Fruit fly (Drosophila melanogaster) whole organism, prepupa: ENCODE data around the gene Sems.

ENCODE experiments used
- Blimp-1 ChIP-seq: fragments of 200-800 bp; sonication (Bioruptor generic); optimal IDR thresholded peaks from 3 replicates; lab custom pipeline; 2017; ENCODE audit warnings: missing biosample characterization, missing genetic modification characterization, mild to moderate bottlenecking, moderate library complexity, missing genetic modification reagents
- CG10631 ChIP-seq: fragments of 200-800 bp; sonication (Bioruptor generic); optimal IDR thresholded peaks from 2 replicates; lab custom pipeline; 2016; ENCODE audit warnings: missing biosample characterization, missing genetic modification characterization
- CG10669 ChIP-seq: fragments of 200-800 bp; sonication (Bioruptor generic); optimal IDR thresholded peaks from 3 replicates; lab custom pipeline; 2018; ENCODE audit warnings: missing biosample characterization, mild to moderate bottlenecking, missing genetic modification characterization, moderate library complexity
- CG11762 ChIP-seq: fragments of 200-800 bp; sonication (Bioruptor generic); optimal IDR thresholded peaks from 3 replicates; lab custom pipeline; 2016; ENCODE audit warnings: missing biosample characterization, missing genetic modification characterization; ENCODE audit not compliant: insufficient read depth
- CG11902 ChIP-seq: fragments of 200-800 bp; sonication (Bioruptor generic); optimal IDR thresholded peaks from 3 replicates; lab custom pipeline; 2016; ENCODE audit warnings: missing biosample characterization, missing genetic modification characterization
- CG15336 ChIP-seq: fragments of 200-800 bp; sonication (Bioruptor generic); IDR thresholded peaks from 2 replicates; pipeline ENCODE4 v1.3.6; 2022; ENCODE audit warnings: missing biosample characterization, missing genetic modification characterization
- CG16779 ChIP-seq: fragments of 200-800 bp; sonication (Bioruptor generic); optimal IDR thresholded peaks from 3 replicates; lab custom pipeline; 2017; ENCODE audit warnings: missing biosample characterization, mild to moderate bottlenecking, missing genetic modification characterization
- CG3032 ChIP-seq: fragments of 200-800 bp; optimal IDR thresholded peaks from 2 replicates; lab custom pipeline; 2019; ENCODE audit warnings: missing biosample characterization, mild to moderate bottlenecking, missing genetic modification characterization, moderate library complexity
- CG31627 ChIP-seq: fragments of 200-800 bp; sonication (Bioruptor generic); optimal IDR thresholded peaks from 3 replicates; lab custom pipeline; 2016; ENCODE audit warnings: missing biosample characterization, missing genetic modification characterization
- CG32006 ChIP-seq: fragments of 200-800 bp; sonication (Bioruptor generic); optimal IDR thresholded peaks from 3 replicates; lab custom pipeline; 2017; ENCODE audit warnings: missing biosample characterization, mild to moderate bottlenecking, missing genetic modification characterization
- CG3919 ChIP-seq: fragments of 200-800 bp; sonication (Bioruptor generic); optimal IDR thresholded peaks from 3 replicates; lab custom pipeline; 2016; ENCODE audit warnings: missing biosample characterization, missing genetic modification characterization
- CG6163 ChIP-seq: fragments of 200-800 bp; sonication (Bioruptor generic); IDR thresholded peaks from 3 replicates; pipeline ENCODE4 v1.3.6; 2022; ENCODE audit warnings: missing biosample characterization, missing genetic modification characterization
- CG6276 ChIP-seq: fragments of 200-800 bp; sonication (Bioruptor generic); optimal IDR thresholded peaks from 2 replicates; lab custom pipeline; 2017; ENCODE audit warnings: missing biosample characterization, mild to moderate bottlenecking, missing genetic modification characterization
- CG7368 ChIP-seq: fragments of 200-800 bp; sonication (Bioruptor generic); optimal IDR thresholded peaks from 3 replicates; lab custom pipeline; 2016; ENCODE audit warnings: missing biosample characterization, missing genetic modification characterization
- CG8119 ChIP-seq: fragments of 200-800 bp; sonication (Bioruptor generic); IDR thresholded peaks from 3 replicates; pipeline ENCODE4 v1.3.6; 2022; ENCODE audit warnings: missing biosample characterization, missing genetic modification characterization
- CG8319 ChIP-seq: fragments of 200-800 bp; sonication (Bioruptor generic); optimal IDR thresholded peaks from 3 replicates; lab custom pipeline; 2016; ENCODE audit warnings: missing biosample characterization, missing genetic modification characterization
- CG9139 ChIP-seq: fragments of 200-800 bp; sonication (Bioruptor generic); optimal IDR thresholded peaks from 3 replicates; lab custom pipeline; 2017; ENCODE audit warnings: missing biosample characterization, mild to moderate bottlenecking, missing genetic modification characterization
- Eip75B ChIP-seq: fragments of 200-800 bp; sonication (Bioruptor generic); optimal IDR thresholded peaks from 3 replicates; lab custom pipeline; 2016; ENCODE audit warnings: missing biosample characterization, missing genetic modification characterization
- Eip78C ChIP-seq: fragments of 200-800 bp; sonication (Bioruptor generic); peaks from one replicate; lab custom pipeline; 2016; ENCODE audit warnings: missing biosample characterization, missing genetic modification characterization
- Eip93F ChIP-seq: fragments of 200-800 bp; sonication (Bioruptor generic); optimal IDR thresholded peaks from 2 replicates; lab custom pipeline; 2016; ENCODE audit warnings: missing biosample characterization, mild to moderate bottlenecking, missing genetic modification characterization
- Ets21C ChIP-seq: fragments of 200-800 bp; sonication (Bioruptor generic); optimal IDR thresholded peaks from 3 replicates; lab custom pipeline; 2016; ENCODE audit warnings: missing biosample characterization, missing genetic modification characterization
- Ets96B ChIP-seq: fragments of 200-800 bp; optimal IDR thresholded peaks from 2 replicates; lab custom pipeline; 2019; ENCODE audit warnings: missing biosample characterization, mild to moderate bottlenecking, missing genetic modification characterization, moderate library complexity
- Gug ChIP-seq: fragments of 200-800 bp; sonication (Bioruptor generic); IDR thresholded peaks from 2 replicates; pipeline ENCODE4 v1.3.6; 2022; ENCODE audit warnings: missing biosample characterization, missing genetic modification characterization
- Hr39 ChIP-seq: fragments of 200-800 bp; sonication (Bioruptor generic); optimal IDR thresholded peaks from 2 replicates; lab custom pipeline; 2016; ENCODE audit warnings: missing biosample characterization, missing genetic modification characterization
- Lpt ChIP-seq: fragments of 200-800 bp; sonication (Bioruptor generic); optimal IDR thresholded peaks from 3 replicates; lab custom pipeline; 2016; ENCODE audit warnings: missing biosample characterization, missing genetic modification characterization
- Met ChIP-seq: fragments of 200-800 bp; sonication (Bioruptor generic); optimal IDR thresholded peaks from 3 replicates; lab custom pipeline; 2016; ENCODE audit warnings: missing biosample characterization, missing genetic modification characterization
- OdsH ChIP-seq: fragments of 200-800 bp; sonication (Bioruptor generic); optimal IDR thresholded peaks from 3 replicates; lab custom pipeline; 2016; ENCODE audit warnings: missing biosample characterization, missing genetic modification characterization
- Smox ChIP-seq: fragments of 200-800 bp; sonication (Bioruptor generic); optimal IDR thresholded peaks from 3 replicates; lab custom pipeline; 2016; ENCODE audit warnings: missing biosample characterization, missing genetic modification characterization
- Sox102F ChIP-seq: fragments of 200-800 bp; sonication (Bioruptor generic); optimal IDR thresholded peaks from 2 replicates; lab custom pipeline; 2016; ENCODE audit warnings: missing biosample characterization, mild to moderate bottlenecking, missing genetic modification characterization
- Sox14 ChIP-seq: fragments of 200-800 bp; sonication (Bioruptor generic); optimal IDR thresholded peaks from 3 replicates; lab custom pipeline; 2016; ENCODE audit warnings: missing biosample characterization, missing genetic modification characterization
- Sox15 ChIP-seq: fragments of 200-800 bp; sonication (Bioruptor generic); optimal IDR thresholded peaks from 3 replicates; lab custom pipeline; 2016; ENCODE audit warnings: missing biosample characterization, missing genetic modification characterization
- achi ChIP-seq: fragments of 200-800 bp; sonication (Bioruptor generic); optimal IDR thresholded peaks from 3 replicates; lab custom pipeline; 2016; ENCODE audit warnings: missing biosample characterization, missing genetic modification characterization
- acj6 ChIP-seq: fragments of 200-800 bp; sonication (Bioruptor generic); optimal IDR thresholded peaks from 3 replicates; lab custom pipeline; 2016; ENCODE audit warnings: missing biosample characterization, missing genetic modification characterization
- cyc ChIP-seq: fragments of 200-800 bp; sonication (Bioruptor generic); optimal IDR thresholded peaks from 3 replicates; lab custom pipeline; 2016; ENCODE audit warnings: missing biosample characterization, missing genetic modification characterization
- dsx ChIP-seq: fragments of 200-800 bp; optimal IDR thresholded peaks from 3 replicates; lab custom pipeline; 2019; ENCODE audit warnings: missing biosample characterization, mild to moderate bottlenecking, missing genetic modification characterization, moderate library complexity; ENCODE audit not compliant: poor library complexity, severe bottlenecking
- eg ChIP-seq: fragments of 200-800 bp; sonication (Bioruptor generic); IDR thresholded peaks from 3 replicates; pipeline ENCODE4 v1.3.6; 2022; ENCODE audit warnings: missing biosample characterization, missing genetic modification characterization
- esn ChIP-seq: fragments of 200-800 bp; sonication (Bioruptor generic); optimal IDR thresholded peaks from 2 replicates; lab custom pipeline; 2016; ENCODE audit warnings: missing biosample characterization, mild to moderate bottlenecking, missing genetic modification characterization, moderate library complexity
- fd59A ChIP-seq: fragments of 200-800 bp; sonication (Bioruptor generic); optimal IDR thresholded peaks from 2 replicates; lab custom pipeline; 2017; ENCODE audit warnings: missing biosample characterization, mild to moderate bottlenecking, missing genetic modification characterization, missing genetic modification reagents
- fd85E ChIP-seq: fragments of 200-800 bp; sonication (Bioruptor generic); optimal IDR thresholded peaks from 3 replicates; lab custom pipeline; 2016; ENCODE audit warnings: missing biosample characterization, missing genetic modification characterization
- fkh ChIP-seq: fragments of 200-800 bp; sonication (Bioruptor generic); optimal IDR thresholded peaks from 3 replicates; lab custom pipeline; 2017; ENCODE audit warnings: missing biosample characterization, mild to moderate bottlenecking, missing genetic modification characterization, moderate library complexity
- lz ChIP-seq: fragments of 200-800 bp; sonication (Bioruptor generic); optimal IDR thresholded peaks from 3 replicates; lab custom pipeline; 2016; ENCODE audit warnings: missing biosample characterization, missing genetic modification characterization
- net ChIP-seq: fragments of 200-800 bp; sonication (Bioruptor generic); optimal IDR thresholded peaks from 3 replicates; lab custom pipeline; 2016; ENCODE audit warnings: missing biosample characterization, missing genetic modification characterization
- pdm3 ChIP-seq: fragments of 200-800 bp; sonication (Bioruptor generic); optimal IDR thresholded peaks from 3 replicates; lab custom pipeline; 2016; ENCODE audit warnings: missing biosample characterization, missing genetic modification characterization
- salr ChIP-seq, 2 experiments: fragments of 200-800 bp; sonication (Bioruptor generic); optimal IDR thresholded peaks; 3 replicates each; lab custom pipeline; 2016 to 2018; ENCODE audit warnings: missing biosample characterization in 2 of 2, missing genetic modification characterization in 2 of 2, mild to moderate bottlenecking in 1 of 2
- spab ChIP-seq: fragments of 200-800 bp; sonication (Bioruptor generic); optimal IDR thresholded peaks from 2 replicates; lab custom pipeline; 2017; ENCODE audit warnings: missing biosample characterization, mild to moderate bottlenecking, missing genetic modification characterization, missing genetic modification reagents
- topi ChIP-seq: fragments of 200-800 bp; sonication (Bioruptor generic); optimal IDR thresholded peaks from 3 replicates; lab custom pipeline; 2016; ENCODE audit warnings: missing biosample characterization, missing genetic modification characterization
- vri ChIP-seq: fragments of 200-800 bp; sonication (Bioruptor generic); optimal IDR thresholded peaks from 3 replicates; lab custom pipeline; 2016; ENCODE audit warnings: missing biosample characterization, mild to moderate bottlenecking, missing genetic modification characterization

Gene Sems

dm6 chr3L:20988862-20989261 is 32.3 kb upstream of the Sems start (continued):
- TF ChIP-seq CG31627 (GFP tag; lab: Kevin White, UChicago) (no peak), Blimp-1 (GFP tag; lab: Kevin White, UChicago) (no peak), Ets21C (GFP tag; lab: Kevin White, UChicago) (no peak), esn (GFP tag; lab: Kevin White, UChicago) (no peak), dsx (GFP tag; lab: Kevin White, UChicago) (peak; percentile 74), Eip75B (peak; percentile 71), Sox14 (GFP tag; lab: Kevin White, UChicago) (peak; percentile 75), Lpt (GFP tag; lab: Kevin White, UChicago) (peak; percentile 65), cyc (GFP tag; lab: Kevin White, UChicago) (no peak), CG10631 (GFP tag; lab: Kevin White, UChicago) (peak; percentile 84), Smox (no peak), CG9139 (GFP tag; lab: Kevin White, UChicago) (peak; percentile 45), eg (GFP tag; lab: Robert Waterston, UW) (peak; percentile 54; the same call in 2 of the 3 replicates), CG6163 (GFP tag; lab: Robert Waterston, UW) (peak; percentile 84), Hr39 (GFP tag; lab: Kevin White, UChicago) (no peak), CG32006 (GFP tag; lab: Kevin White, UChicago) (peak; percentile 57), CG16779 (tag; lab: Kevin White, UChicago) (peak; percentile 48), spab (peak; percentile 75), Met (GFP tag; lab: Kevin White, UChicago) (peak; percentile 27), fd59A (GFP tag; lab: Kevin White, UChicago) (peak; percentile 67), lz (GFP tag; lab: Kevin White, UChicago) (no peak), CG3032 (tag; lab: Kevin White, UChicago) (peak; percentile 77), salr (GFP tag; optimal IDR thresholded peaks at IDR 0.05; lab: Kevin White, UChicago) (peak; percentile 60 to 66)

dm6 chr3L:20987895-20988294 is 31.3 kb upstream of the Sems start:
- peak; percentile 20 for TF ChIP-seq dsx (GFP tag; lab: Kevin White, UChicago)
- TF ChIP-seq Hr39 (GFP tag; lab: Kevin White, UChicago), result no peak
- TF ChIP-seq pdm3 (GFP tag; lab: Kevin White, UChicago), result peak; percentile 14
- TF ChIP-seq Eip93F (GFP tag; lab: Kevin White, UChicago), result no peak
- no peak for TF ChIP-seq CG8319 (GFP tag; lab: Kevin White, UChicago)
- peak; percentile 47 for TF ChIP-seq CG15336 (GFP tag; lab: Robert Waterston, UW)
- TF ChIP-seq CG7368, result no peak
- TF ChIP-seq CG11762, result no peak
- peak; percentile 49 for TF ChIP-seq achi (GFP tag; lab: Kevin White, UChicago)
- no peak for TF ChIP-seq salr (GFP tag; optimal IDR thresholded peaks at IDR 0.05; lab: Kevin White, UChicago)
- TF ChIP-seq Lpt (GFP tag; lab: Kevin White, UChicago), result no peak
- no peak for TF ChIP-seq net
- peak; percentile 1 for TF ChIP-seq Eip78C (GFP tag; lab: Kevin White, UChicago)
- peak; percentile 30 for TF ChIP-seq OdsH (GFP tag; lab: Kevin White, UChicago)
- TF ChIP-seq Sox15 (GFP tag; lab: Kevin White, UChicago), result no peak
- TF ChIP-seq Met (GFP tag; lab: Kevin White, UChicago), result no peak
- TF ChIP-seq Gug (GFP tag; lab: Robert Waterston, UW), result 0 out of 2 replicates have a peak, but pooled peaks have one; percentile 33
- TF ChIP-seq Blimp-1 (GFP tag; lab: Kevin White, UChicago), result no peak
- peak; percentile 47 for TF ChIP-seq acj6 (GFP tag; lab: Kevin White, UChicago)
- no peak for TF ChIP-seq fd85E
- peak; percentile 18 for TF ChIP-seq esn (GFP tag; lab: Kevin White, UChicago)
- TF ChIP-seq CG31627 (GFP tag; lab: Kevin White, UChicago), result no peak
- TF ChIP-seq CG3919, result peak; percentile 13
- TF ChIP-seq Ets96B (tag; lab: Kevin White, UChicago), result peak; percentile 55
- no peak for TF ChIP-seq CG6276 (GFP tag; lab: Kevin White, UChicago)
- peak; percentile 7 for TF ChIP-seq Eip75B
- peak; percentile 54; the same call in 1 of the 3 replicates for TF ChIP-seq eg (GFP tag; lab: Robert Waterston, UW)
- TF ChIP-seq CG16779 (tag; lab: Kevin White, UChicago), result no peak
- peak; percentile 63 for TF ChIP-seq CG3032 (tag; lab: Kevin White, UChicago)
- TF ChIP-seq Ets21C (GFP tag; lab: Kevin White, UChicago), result no peak
- TF ChIP-seq CG32006 (GFP tag; lab: Kevin White, UChicago), result peak; percentile 39
- TF ChIP-seq topi (GFP tag; lab: Kevin White, UChicago), result peak; percentile 13
- no peak for TF ChIP-seq vri (GFP tag; lab: Kevin White, UChicago)
- peak; percentile 42; the same call in 1 of the 3 replicates for TF ChIP-seq CG8119 (GFP tag; lab: Robert Waterston, UW)
- TF ChIP-seq Sox102F, result no peak
- peak; percentile 0 for TF ChIP-seq lz (GFP tag; lab: Kevin White, UChicago)
- no peak for TF ChIP-seq CG11902 (GFP tag; lab: Kevin White, UChicago)
- peak; percentile 59 for TF ChIP-seq CG10631 (GFP tag; lab: Kevin White, UChicago)
- no peak for TF ChIP-seq fkh (GFP tag; lab: Kevin White, UChicago)
- TF ChIP-seq CG10669 (GFP tag; lab: Kevin White, UChicago), result peak; percentile 30
